Worm (Caenorhabditis elegans): ENCODE results near the gene T01G5.8.

ce11 chrV:15068378-15068777, 47.7 kb upstream of the T01G5.8 start, which contains the start of gene dnj-3:
- no peak for TF ChIP-seq nhr-11 (tag; optimal IDR thresholded peaks at IDR 0.05)
- TF ChIP-seq nhr-237 (tag; optimal IDR thresholded peaks at IDR 0.05) = no peak
- TF ChIP-seq ztf-1 (GFP tag; conservative IDR thresholded peaks at IDR 0.05) = no peak
- TF ChIP-seq blmp-1 (tag; optimal IDR thresholded peaks at IDR 0.05; ENCODE audit: insufficient read depth) = no peak
- no peak for TF ChIP-seq snpc-4 (tag; optimal IDR thresholded peaks at IDR 0.05)
- no peak for TF ChIP-seq ztf-4 (tag; optimal IDR thresholded peaks at IDR 0.05)
- no peak for TF ChIP-seq nhr-25 (tag; optimal IDR thresholded peaks at IDR 0.05)

Measured in whole organism, L2 larva.